Fruit fly (Drosophila melanogaster) whole organism, wandering third instar larva: ENCODE data around the gene CG5043.

Source experiments
- Abd-B ChIP-seq: fragments of >200 bp; optimal IDR thresholded peaks from 2 replicates; lab custom pipeline; 2017; ENCODE audit warnings: missing biosample characterization, missing genetic modification characterization
- CG32264 ChIP-seq: fragments of 200-800 bp; sonication (Bioruptor generic); optimal IDR thresholded peaks from 2 replicates; lab custom pipeline; 2016; ENCODE audit warnings: missing biosample characterization, missing genetic modification characterization
- CG9705 ChIP-seq: fragments of 200-800 bp; sonication (Bioruptor generic); optimal IDR thresholded peaks from 2 replicates; lab custom pipeline; 2018; ENCODE audit warnings: missing biosample characterization, mild to moderate bottlenecking, missing genetic modification characterization
- CrebA ChIP-seq: fragments of 200-800 bp; sonication (Bioruptor generic); optimal IDR thresholded peaks from 2 replicates; lab custom pipeline; 2016; ENCODE audit warnings: missing biosample characterization, mild to moderate bottlenecking, missing genetic modification characterization, borderline replicate concordance
- Dfd ChIP-seq: fragments of >200 bp; optimal IDR thresholded peaks from 2 replicates; lab custom pipeline; 2017; ENCODE audit warnings: missing biosample characterization, missing genetic modification characterization
- GATAd ChIP-seq: sonication (Bioruptor generic); optimal IDR thresholded peaks from 2 replicates; lab custom pipeline; 2016; ENCODE audit warnings: missing biosample characterization, missing genetic modification characterization
- HLH106 ChIP-seq: fragments of 200-800 bp; optimal IDR thresholded peaks from 3 replicates; lab custom pipeline; 2019; ENCODE audit warnings: missing biosample characterization, mild to moderate bottlenecking, missing genetic modification characterization, moderate library complexity
- Hnf4 ChIP-seq: fragments of 200-800 bp; sonication (Bioruptor generic); optimal IDR thresholded peaks from 2 replicates; lab custom pipeline; 2016; ENCODE audit warnings: missing biosample characterization, mild to moderate bottlenecking, missing genetic modification characterization
- Hr78 ChIP-seq: fragments of >200 bp; optimal IDR thresholded peaks from 2 replicates; lab custom pipeline; 2017; ENCODE audit warnings: missing biosample characterization, missing genetic modification characterization
- Hr83 ChIP-seq: fragments of 200-300 bp; sonication (Bioruptor generic); optimal IDR thresholded peaks from 2 replicates; lab custom pipeline; 2016; ENCODE audit warnings: missing biosample characterization, mild to moderate bottlenecking, missing genetic modification characterization, moderate library complexity; ENCODE audit not compliant: poor library complexity, severe bottlenecking
- Jra ChIP-seq: sonication (Bioruptor generic); optimal IDR thresholded peaks from 2 replicates; lab custom pipeline; 2016; ENCODE audit warnings: missing biosample characterization, missing genetic modification characterization
- Mio ChIP-seq: sonication (Bioruptor generic); optimal IDR thresholded peaks from 2 replicates; lab custom pipeline; 2016; ENCODE audit warnings: missing biosample characterization, missing genetic modification characterization
- Myc ChIP-seq: fragments of >200 bp; optimal IDR thresholded peaks from 2 replicates; lab custom pipeline; 2017
- N ChIP-seq: fragments of >200 bp; optimal IDR thresholded peaks from 2 replicates; lab custom pipeline; 2018; ENCODE audit warnings: missing biosample characterization, missing external identifiers, missing genetic modification characterization
- OdsH ChIP-seq: fragments of 200-800 bp; sonication (Bioruptor generic); optimal IDR thresholded peaks from 2 replicates; lab custom pipeline; 2016; ENCODE audit warnings: missing biosample characterization, mild to moderate bottlenecking, missing genetic modification characterization
- Rel ChIP-seq, 2 experiments: fragments of 200-800 bp; sonication (Bioruptor generic) in 1 of 2; optimal IDR thresholded peaks; 2 replicates in 1 of 2; 3 replicates in 1 of 2; lab custom pipeline; 2016 to 2019; ENCODE audit warnings: mild to moderate bottlenecking in 2 of 2, missing biosample characterization in 2 of 2, missing genetic modification characterization in 2 of 2, moderate library complexity in 1 of 2
- Sp1 ChIP-seq: fragments of 200-800 bp; sonication (Bioruptor generic); optimal IDR thresholded peaks from 3 replicates; lab custom pipeline; 2019; ENCODE audit warnings: missing biosample characterization, mild to moderate bottlenecking, missing genetic modification characterization, moderate library complexity
- br ChIP-seq: fragments of 200-800 bp; sonication (Bioruptor generic); optimal IDR thresholded peaks from 2 replicates; lab custom pipeline; 2016; ENCODE audit warnings: missing biosample characterization, missing genetic modification characterization
- brk ChIP-seq: fragments of 200-800 bp; sonication (Bioruptor generic); optimal IDR thresholded peaks from 2 replicates; lab custom pipeline; 2016; ENCODE audit warnings: missing biosample characterization, mild to moderate bottlenecking, missing genetic modification characterization
- dl ChIP-seq, 2 experiments: fragments of 175-275, 200-275 bp in 1 of 2; fragments of 200-275 bp in 1 of 2; sonication (Bioruptor generic); optimal IDR thresholded peaks; lab custom pipeline; 2018; ENCODE audit warnings: mild to moderate bottlenecking in 2 of 2, missing biosample characterization in 2 of 2, missing genetic modification characterization in 2 of 2, moderate library complexity in 2 of 2; ENCODE audit not compliant: partially characterized antibody in 2 of 2, insufficient read depth in 1 of 2
- dmrt93B ChIP-seq: fragments of 200-800 bp; sonication (Bioruptor generic); optimal IDR thresholded peaks from 2 replicates; lab custom pipeline; 2018; ENCODE audit warnings: missing biosample characterization, mild to moderate bottlenecking, missing genetic modification characterization
- dsf ChIP-seq: sonication (Bioruptor generic); optimal IDR thresholded peaks from 2 replicates; lab custom pipeline; 2016; ENCODE audit warnings: missing biosample characterization, missing genetic modification characterization, borderline replicate concordance
- ey ChIP-seq: fragments of 200-800 bp; sonication (Bioruptor generic); optimal IDR thresholded peaks from 2 replicates; lab custom pipeline; 2016; ENCODE audit warnings: missing biosample characterization, missing genetic modification characterization
- foxo ChIP-seq, 2 experiments: fragments of 200-800 bp; sonication (Bioruptor generic); optimal IDR thresholded peaks; 2 replicates in 1 of 2; 3 replicates in 1 of 2; lab custom pipeline; 2016 to 2017; ENCODE audit warnings: missing biosample characterization in 2 of 2, missing genetic modification characterization in 2 of 2
- fru ChIP-seq: fragments of 200-800 bp; sonication (Bioruptor generic); optimal IDR thresholded peaks from 3 replicates; lab custom pipeline; 2016; ENCODE audit warnings: missing biosample characterization, mild to moderate bottlenecking, missing genetic modification characterization
- h ChIP-seq: fragments of 200-800 bp; sonication (Bioruptor generic); optimal IDR thresholded peaks from 3 replicates; lab custom pipeline; 2016; ENCODE audit warnings: missing biosample characterization, mild to moderate bottlenecking, missing genetic modification characterization
- jim ChIP-seq: fragments of 175-275, 200-325 bp; sonication (Bioruptor generic); optimal IDR thresholded peaks from 2 replicates; lab custom pipeline; 2016; ENCODE audit warnings: missing biosample characterization, mild to moderate bottlenecking, missing genetic modification characterization
- lola ChIP-seq: fragments of >200 bp; optimal IDR thresholded peaks from 2 replicates; lab custom pipeline; 2017; ENCODE audit warnings: missing biosample characterization, missing genetic modification characterization
- pan ChIP-seq: fragments of >200 bp; optimal IDR thresholded peaks from 2 replicates; lab custom pipeline; 2017
- psq ChIP-seq: fragments of 200-800 bp; sonication (Bioruptor generic); optimal IDR thresholded peaks from 3 replicates; lab custom pipeline; 2017; ENCODE audit warnings: missing biosample characterization, mild to moderate bottlenecking, missing genetic modification characterization, moderate library complexity
- rgr ChIP-seq: fragments of 200-800 bp; sonication (Bioruptor generic); optimal IDR thresholded peaks from 3 replicates; lab custom pipeline; 2016; ENCODE audit warnings: missing biosample characterization, mild to moderate bottlenecking, missing genetic modification characterization
- sage ChIP-seq: fragments of 200-800 bp; sonication (Bioruptor generic); optimal IDR thresholded peaks from 2 replicates; lab custom pipeline; 2016; ENCODE audit warnings: missing biosample characterization, mild to moderate bottlenecking, missing genetic modification characterization
- sv ChIP-seq: fragments of 200-800 bp; sonication (Bioruptor generic); optimal IDR thresholded peaks from 3 replicates; lab custom pipeline; 2016; ENCODE audit warnings: missing biosample characterization, missing genetic modification characterization
- usp ChIP-seq: fragments of >200 bp; optimal IDR thresholded peaks from 2 replicates; lab custom pipeline; 2017; ENCODE audit warnings: missing biosample characterization, missing genetic modification characterization
- woc ChIP-seq: sonication (Bioruptor generic); optimal IDR thresholded peaks from 2 replicates; lab custom pipeline; 2016; ENCODE audit warnings: missing biosample characterization, mild to moderate bottlenecking, missing genetic modification characterization

Gene CG5043

dm6 chr2L:17465915-17466677, 32.4 kb downstream of the CG5043 start:
- TF ChIP-seq Hnf4 (GFP tag; lab: Kevin White, UChicago) (peak; percentile 39), Myc (lab: Kevin White, UChicago) (no peak), Abd-B (GFP tag; lab: Kevin White, UChicago) (no peak), sage (GFP tag; lab: Kevin White, UChicago) (no peak), GATAd (GFP tag; lab: Kevin White, UChicago) (no peak), dmrt93B (no peak), N (GFP tag; lab: Kevin White, UChicago) (no peak), Sp1 (GFP tag; lab: Kevin White, UChicago) (no peak), jim (GFP tag; lab: Kevin White, UChicago) (no peak), CG32264 (GFP tag; lab: Kevin White, UChicago) (no peak), Mio (GFP tag; lab: Kevin White, UChicago) (no peak), OdsH (GFP tag; lab: Kevin White, UChicago) (peak; percentile 47), dsf (GFP tag; lab: Kevin White, UChicago) (no peak), ey (peak; percentile 57), Dfd (GFP tag; lab: Kevin White, UChicago) (no peak), br (GFP tag; lab: Kevin White, UChicago) (peak; percentile 3), foxo (GFP tag; optimal IDR thresholded peaks at IDR 0.05; lab: Kevin White, UChicago) (peak in 1 of 2 experiments; percentile 53), sv (GFP tag; lab: Kevin White, UChicago) (peak; percentile 66), fru (GFP tag; lab: Kevin White, UChicago) (peak; percentile 54), h (GFP tag; lab: Kevin White, UChicago) (peak; percentile 46), Rel (GFP tag; optimal IDR thresholded peaks at IDR 0.05; lab: Kevin White, UChicago) (no peak), Rel (tag; optimal IDR thresholded peaks at IDR 0.05; lab: Kevin White, UChicago) (no peak), brk (GFP tag; lab: Kevin White, UChicago) (no peak), rgr (GFP tag; lab: Kevin White, UChicago) (peak; percentile 53), HLH106 (tag; lab: Kevin White, UChicago) (peak; percentile 29), woc (GFP tag; lab: Kevin White, UChicago) (peak; percentile 11), CG9705 (no peak), psq (GFP tag; lab: Kevin White, UChicago) (peak; percentile 19)

- TF ChIP-seq GATAd (GFP tag; lab: Kevin White, UChicago) = no peak
- no peak for TF ChIP-seq dl (GFP tag; optimal IDR thresholded peaks at IDR 0.05; lab: Kevin White, UChicago; ENCODE audit: insufficient read depth in 1 of 2, partially characterized antibody in 2 of 2)
- peak in 1 of 2 experiments; percentile 28 for TF ChIP-seq foxo (GFP tag; optimal IDR thresholded peaks at IDR 0.05; lab: Kevin White, UChicago)
- TF ChIP-seq rgr (GFP tag; lab: Kevin White, UChicago) = peak; percentile 1
- TF ChIP-seq Hr78 = no peak
- TF ChIP-seq HLH106 (tag; lab: Kevin White, UChicago) = no peak
- peak; percentile 28 for TF ChIP-seq fru (GFP tag; lab: Kevin White, UChicago)
- no peak for TF ChIP-seq pan
- TF ChIP-seq jim (GFP tag; lab: Kevin White, UChicago) = no peak
Observed at dm6 chr2L:17466950-17467349, 33.3 kb downstream of the CG5043 start.

dm6 chr2L:17470630-17471029, 37.0 kb downstream of the CG5043 start:
- TF ChIP-seq Hr83 (GFP tag; lab: Kevin White, UChicago) = peak; percentile 89
- no peak for TF ChIP-seq dl (GFP tag; optimal IDR thresholded peaks at IDR 0.05; lab: Kevin White, UChicago; ENCODE audit: insufficient read depth in 1 of 2, partially characterized antibody in 2 of 2)
- TF ChIP-seq GATAd (GFP tag; lab: Kevin White, UChicago) = no peak
- TF ChIP-seq lola (GFP tag; lab: Kevin White, UChicago) = no peak
- peak; percentile 36 for TF ChIP-seq jim (GFP tag; lab: Kevin White, UChicago)
- TF ChIP-seq ey = no peak
- no peak for TF ChIP-seq dsf (GFP tag; lab: Kevin White, UChicago)
- TF ChIP-seq Sp1 (GFP tag; lab: Kevin White, UChicago) = peak; percentile 20
- TF ChIP-seq Abd-B (GFP tag; lab: Kevin White, UChicago) = no peak
- peak; percentile 32 for TF ChIP-seq br (GFP tag; lab: Kevin White, UChicago)
- no peak for TF ChIP-seq fru (GFP tag; lab: Kevin White, UChicago)
- peak; percentile 30 for TF ChIP-seq dmrt93B
- no peak for TF ChIP-seq usp (GFP tag; lab: Kevin White, UChicago)
- peak; percentile 80 for TF ChIP-seq rgr (GFP tag; lab: Kevin White, UChicago)
- peak; percentile 19 for TF ChIP-seq CG9705
- TF ChIP-seq Jra = peak; percentile 45
- TF ChIP-seq Hnf4 (GFP tag; lab: Kevin White, UChicago) = peak; percentile 80
- TF ChIP-seq h (GFP tag; lab: Kevin White, UChicago) = peak; percentile 69
- TF ChIP-seq CrebA (GFP tag; lab: Kevin White, UChicago) = no peak
- TF ChIP-seq HLH106 (tag; lab: Kevin White, UChicago) = peak; percentile 33
- no peak for TF ChIP-seq sv (GFP tag; lab: Kevin White, UChicago)
- TF ChIP-seq N (GFP tag; lab: Kevin White, UChicago) = no peak
- TF ChIP-seq psq (GFP tag; lab: Kevin White, UChicago) = peak; percentile 50
- no peak for TF ChIP-seq pan
- TF ChIP-seq CG32264 (GFP tag; lab: Kevin White, UChicago) = peak; percentile 8
- peak in 1 of 2 experiments; percentile 58 for TF ChIP-seq foxo (GFP tag; optimal IDR thresholded peaks at IDR 0.05; lab: Kevin White, UChicago)
- peak; percentile 81 for TF ChIP-seq OdsH (GFP tag; lab: Kevin White, UChicago)
